Worm (Caenorhabditis elegans): Measurements from ENCODE around the gene B0303.4.

DNA sequence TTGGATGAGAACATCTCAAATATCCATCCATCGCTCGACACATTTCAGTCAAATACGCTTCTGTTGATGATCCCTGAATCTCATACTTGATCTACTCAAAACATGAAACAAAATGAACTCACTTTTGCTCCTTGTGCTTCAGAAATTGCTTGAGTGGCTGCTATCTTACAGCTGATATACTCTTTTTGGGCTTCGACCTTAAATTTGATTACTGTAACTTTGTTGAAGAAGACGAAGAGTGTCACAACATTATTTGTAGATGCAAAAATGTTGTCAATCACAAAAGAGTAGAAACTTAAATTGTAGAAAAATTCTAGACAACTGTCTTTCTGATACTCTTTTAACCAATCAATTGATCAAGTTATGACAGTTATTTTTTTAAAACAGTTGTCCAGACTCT lies 52.9 kb downstream of the B0303.4 start:
- TF ChIP-seq ama-1 (optimal IDR thresholded peaks at IDR 0.05) (no peak), snpc-4 (tag; optimal IDR thresholded peaks at IDR 0.05) (no peak), ceh-16 (tag; optimal IDR thresholded peaks at IDR 0.05) (no peak), lsy-12 (tag; optimal IDR thresholded peaks at IDR 0.05) (no peak), elt-1 (tag; optimal IDR thresholded peaks at IDR 0.05) (no peak), ZK546.5 (tag; optimal IDR thresholded peaks at IDR 0.05) (no peak), unc-62 (GFP tag; optimal IDR thresholded peaks at IDR 0.05) (no peak), lin-39 (tag; optimal IDR thresholded peaks at IDR 0.05) (no peak), aly-2 (tag; optimal IDR thresholded peaks at IDR 0.05) (no peak), nhr-76 (tag; optimal IDR thresholded peaks at IDR 0.05) (no peak)

Data from whole organism, L3 larva.